Fruit fly (Drosophila melanogaster): ENCODE results near the gene CG16812.

- TF ChIP-seq CG10348 (GFP tag; IDR thresholded peaks at IDR 0.05) (no peak), Pif1A (GFP tag; optimal IDR thresholded peaks at IDR 0.05) (no peak), CG9948 (tag; optimal IDR thresholded peaks at IDR 0.05) (no peak), Pif1B (GFP tag; optimal IDR thresholded peaks at IDR 0.05) (no peak), CG17806 (tag; optimal IDR thresholded peaks at IDR 0.05) (no peak), gl (tag; optimal IDR thresholded peaks at IDR 0.05) (no peak), Snoo (tag; optimal IDR thresholded peaks at IDR 0.05) (no peak), CG8301 (tag; optimal IDR thresholded peaks at IDR 0.05) (no peak), CG14655 (GFP tag; optimal IDR thresholded peaks at IDR 0.05) (no peak), CG32121 (GFP tag; IDR thresholded peaks at IDR 0.05) (no peak), D1 (tag; optimal IDR thresholded peaks at IDR 0.05) (no peak), CG15710 (tag; optimal IDR thresholded peaks at IDR 0.05) (no peak)
Measured at dm6 chr2L:13204151-13204550, 18.2 kb upstream of the CG16812 start.
